Worm (Caenorhabditis elegans) whole organism, L1 larva: Measurements from ENCODE around the gene hsp-12.3.

Experiments
- C04F5.9 ChIP-seq: sonication (generic microtip); optimal IDR thresholded peaks from 2 replicates; lab custom pipeline; 2016; ENCODE audit warnings: missing genetic modification characterization, missing compliant biosample characterization
- C16A3.4 ChIP-seq: fragments of 150-350 bp; optimal IDR thresholded peaks from 2 replicates; lab custom pipeline; 2014; ENCODE audit warnings: missing biosample characterization, missing genetic modification characterization
- F16B12.6 ChIP-seq: fragments of 150-350 bp; optimal IDR thresholded peaks from 2 replicates; lab custom pipeline; 2014; ENCODE audit warnings: missing biosample characterization, missing genetic modification characterization
- aly-2 ChIP-seq: fragments of 150-350 bp; optimal IDR thresholded peaks from 2 replicates; lab custom pipeline; 2014; ENCODE audit warnings: missing biosample characterization, missing genetic modification characterization
- ama-1 ChIP-seq: fragments of 150-350 bp; optimal IDR thresholded peaks from 2 replicates; lab custom pipeline; 2014
- blmp-1 ChIP-seq: fragments of 150-350 bp; optimal IDR thresholded peaks from 2 replicates; lab custom pipeline; 2014; ENCODE audit warnings: missing biosample characterization, missing genetic modification characterization
- ceh-88 ChIP-seq: fragments of 200-800 bp; sonication (Bioruptor generic); IDR thresholded peaks from 2 replicates; pipeline ENCODE4 v1.3.6; 2022; ENCODE audit warnings: missing genetic modification characterization, missing compliant biosample characterization
- ceh-90 ChIP-seq: sonication (generic microtip); optimal IDR thresholded peaks from 2 replicates; lab custom pipeline; 2016; ENCODE audit warnings: missing genetic modification characterization, missing compliant biosample characterization
- ces-1 ChIP-seq: fragments of 150-350 bp; optimal IDR thresholded peaks from 2 replicates; lab custom pipeline; 2014; ENCODE audit warnings: missing biosample characterization, missing genetic modification reagents, missing genetic modification characterization
- dpl-1 ChIP-seq, 3 experiments: fragments of 150-350 bp in 2 of 3; sonication (generic microtip) in 1 of 3; optimal IDR thresholded peaks; 2 replicates each; lab custom pipeline; 2014 to 2017; ENCODE audit warnings: missing biosample characterization in 3 of 3, missing genetic modification characterization in 3 of 3, missing genetic modification reagents in 3 of 3
- dsc-1 ChIP-seq: sonication (generic microtip); optimal IDR thresholded peaks from 2 replicates; lab custom pipeline; 2016; ENCODE audit warnings: mild to moderate bottlenecking, missing genetic modification characterization, missing compliant biosample characterization
- efl-3 ChIP-seq: fragments of 200-800 bp; sonication (Bioruptor generic); optimal IDR thresholded peaks from 2 replicates; lab custom pipeline; 2018; ENCODE audit warnings: mild to moderate bottlenecking, missing genetic modification characterization, missing compliant biosample characterization
- egl-13 ChIP-seq: sonication (generic microtip); optimal IDR thresholded peaks from 2 replicates; lab custom pipeline; 2016; ENCODE audit warnings: missing genotype, missing genetic modification reagents, missing genetic modification characterization, missing compliant biosample characterization
- egl-27 ChIP-seq, 2 experiments: fragments of 150-350 bp in 1 of 2; sonication (generic microtip); optimal IDR thresholded peaks; 3 replicates each; lab custom pipeline; 2017 to 2018; ENCODE audit warnings: missing biosample characterization in 2 of 2, missing genetic modification characterization in 2 of 2, missing genetic modification reagents in 2 of 2
- elt-2 ChIP-seq: sonication (generic microtip); optimal IDR thresholded peaks from 2 replicates; lab custom pipeline; 2016; ENCODE audit warnings: missing genetic modification characterization, mild to moderate bottlenecking, inconsistent platforms, missing compliant biosample characterization, missing genetic modification reagents
- elt-3 ChIP-seq, 6 experiments: fragments of 150-350 bp in 1 of 6; sonication (generic microtip); optimal IDR thresholded peaks; 2 replicates each; lab custom pipeline; 2017 to 2018; ENCODE audit warnings: missing biosample characterization in 6 of 6, missing genetic modification characterization in 6 of 6, inconsistent platforms in 1 of 6
- ets-5 ChIP-seq: fragments of 200-800 bp; sonication (Bioruptor generic); IDR thresholded peaks from 2 replicates; pipeline ENCODE4 v1.3.6; 2022; ENCODE audit warnings: missing genetic modification characterization, missing compliant biosample characterization
- fkh-10 ChIP-seq: sonication (generic microtip); optimal IDR thresholded peaks from 2 replicates; lab custom pipeline; 2017; ENCODE audit warnings: missing biosample characterization, missing genetic modification reagents, missing genetic modification characterization
- fos-1 ChIP-seq: fragments of 150-350 bp; optimal IDR thresholded peaks from 2 replicates; lab custom pipeline; 2014; ENCODE audit warnings: missing biosample characterization, missing genetic modification characterization
- grh-1 ChIP-seq: fragments of 200-800 bp; sonication (Bioruptor generic); IDR thresholded peaks from 2 replicates; pipeline ENCODE4 v1.3.6; 2022; ENCODE audit warnings: missing genetic modification reagents, missing genetic modification characterization, missing compliant biosample characterization
- hlh-4 ChIP-seq: sonication (generic microtip); optimal IDR thresholded peaks from 2 replicates; lab custom pipeline; 2016; ENCODE audit warnings: mild to moderate bottlenecking, missing genetic modification characterization, missing compliant biosample characterization
- hpl-2 ChIP-seq: fragments of 150-350 bp; optimal IDR thresholded peaks from 2 replicates; lab custom pipeline; 2014; ENCODE audit warnings: missing biosample characterization, missing genetic modification reagents, missing genetic modification characterization
- isw-1 ChIP-seq: fragments of 200-800 bp; sonication (Bioruptor generic); IDR thresholded peaks from 2 replicates; pipeline ENCODE4 v1.3.6; 2022; ENCODE audit warnings: missing genetic modification characterization, missing compliant biosample characterization
- jun-1 ChIP-seq: fragments of 150-350 bp; optimal IDR thresholded peaks from 2 replicates; lab custom pipeline; 2014; ENCODE audit warnings: missing biosample characterization, missing genetic modification reagents, missing genetic modification characterization
- lin-13 ChIP-seq: fragments of 150-350 bp; optimal IDR thresholded peaks from 2 replicates; lab custom pipeline; 2014; ENCODE audit warnings: missing biosample characterization, missing genetic modification reagents, missing genetic modification characterization
- lin-14 ChIP-seq: fragments of 200-800 bp; sonication (Bioruptor generic); optimal IDR thresholded peaks from 2 replicates; lab custom pipeline; 2018; ENCODE audit warnings: mild to moderate bottlenecking, missing genetic modification characterization, moderate library complexity, missing compliant biosample characterization
- lin-15B ChIP-seq: fragments of 150-350 bp; sonication (generic microtip); optimal IDR thresholded peaks from 3 replicates; lab custom pipeline; 2014; ENCODE audit warnings: missing biosample characterization, missing genetic modification characterization
- lin-35 ChIP-seq, 2 experiments: fragments of 150-350 bp; optimal IDR thresholded peaks; 2 replicates each; lab custom pipeline; 2014; ENCODE audit warnings: missing biosample characterization in 2 of 2, missing genetic modification characterization in 2 of 2, missing genetic modification reagents in 2 of 2
- lin-39 ChIP-seq: fragments of 150-350 bp; optimal IDR thresholded peaks from 2 replicates; lab custom pipeline; 2014; ENCODE audit warnings: missing biosample characterization, missing genetic modification reagents, missing genetic modification characterization
- lir-3 ChIP-seq: sonication (generic microtip); optimal IDR thresholded peaks from 2 replicates; lab custom pipeline; 2016; ENCODE audit warnings: mild to moderate bottlenecking, missing genetic modification characterization, moderate library complexity, missing compliant biosample characterization; ENCODE audit not compliant: poor library complexity
- mdl-1 ChIP-seq, 2 experiments: fragments of 150-350 bp; optimal IDR thresholded peaks; 2 replicates each; lab custom pipeline; 2014 to 2017; ENCODE audit warnings: missing biosample characterization in 2 of 2, missing genetic modification characterization in 2 of 2, inconsistent platforms in 1 of 2
- mef-2 ChIP-seq: fragments of 150-350 bp; optimal IDR thresholded peaks from 2 replicates; lab custom pipeline; 2014; ENCODE audit warnings: missing biosample characterization, missing genetic modification characterization
- nhr-11 ChIP-seq: fragments of 150-350 bp; optimal IDR thresholded peaks from 2 replicates; lab custom pipeline; 2014; ENCODE audit warnings: missing biosample characterization, missing genetic modification characterization
- nhr-28 ChIP-seq: fragments of 150-350 bp; optimal IDR thresholded peaks from 2 replicates; lab custom pipeline; 2014; ENCODE audit warnings: missing biosample characterization, missing genetic modification characterization
- nhr-47 ChIP-seq: sonication (generic microtip); optimal IDR thresholded peaks from 2 replicates; lab custom pipeline; 2016; ENCODE audit warnings: mild to moderate bottlenecking, missing genetic modification characterization, moderate library complexity, missing compliant biosample characterization
- nhr-71 ChIP-seq: sonication (generic microtip); optimal IDR thresholded peaks from 2 replicates; lab custom pipeline; 2016; ENCODE audit warnings: mild to moderate bottlenecking, missing genetic modification characterization, moderate library complexity, missing compliant biosample characterization
- nhr-77 ChIP-seq: fragments of 150-350 bp; optimal IDR thresholded peaks from 2 replicates; lab custom pipeline; 2014; ENCODE audit warnings: missing biosample characterization, missing genetic modification characterization
- nhr-85 ChIP-seq: sonication (generic microtip); peaks from one replicate; lab custom pipeline; 2016; ENCODE audit warnings: missing genetic modification characterization, inconsistent platforms, missing compliant biosample characterization
- nhr-90 ChIP-seq: sonication (generic microtip); optimal IDR thresholded peaks from 2 replicates; lab custom pipeline; 2016; ENCODE audit warnings: mild to moderate bottlenecking, missing genetic modification characterization, missing compliant biosample characterization; ENCODE audit not compliant: poor library complexity
- pag-3 ChIP-seq: sonication (generic microtip); optimal IDR thresholded peaks from 2 replicates; lab custom pipeline; 2017; ENCODE audit warnings: missing genetic modification characterization, mild to moderate bottlenecking, missing compliant biosample characterization, antibody characterized with exemption, borderline replicate concordance; ENCODE audit not compliant: insufficient read depth
- pqm-1 ChIP-seq: sonication (generic microtip); optimal IDR thresholded peaks from 3 replicates; lab custom pipeline; 2017; ENCODE audit warnings: missing biosample characterization, missing genetic modification characterization
- rnt-1 ChIP-seq: sonication (generic microtip); optimal IDR thresholded peaks from 2 replicates; lab custom pipeline; 2016; ENCODE audit warnings: mild to moderate bottlenecking, missing genetic modification characterization, moderate library complexity, missing compliant biosample characterization
- skn-1 ChIP-seq: fragments of 150-350 bp; optimal IDR thresholded peaks from 2 replicates; lab custom pipeline; 2014; ENCODE audit warnings: missing biosample characterization, missing genetic modification characterization
- snpc-4 ChIP-seq: fragments of 150-350 bp; optimal IDR thresholded peaks from 2 replicates; lab custom pipeline; 2014; ENCODE audit warnings: missing biosample characterization, missing genetic modification characterization
- snu-23 ChIP-seq: sonication (generic microtip); optimal IDR thresholded peaks from 2 replicates; lab custom pipeline; 2016; ENCODE audit warnings: missing genetic modification characterization, missing compliant biosample characterization
- sox-4 ChIP-seq: sonication (generic microtip); optimal IDR thresholded peaks from 2 replicates; lab custom pipeline; 2016; ENCODE audit warnings: missing genetic modification characterization, missing compliant biosample characterization
- sptf-1 ChIP-seq: fragments of 150-350 bp; optimal IDR thresholded peaks from 2 replicates; lab custom pipeline; 2014; ENCODE audit warnings: missing biosample characterization, missing genetic modification characterization
- sup-37 ChIP-seq: fragments of 200-800 bp; sonication (Bioruptor generic); optimal IDR thresholded peaks from 2 replicates; lab custom pipeline; 2018; ENCODE audit warnings: mild to moderate bottlenecking, missing genetic modification characterization, missing compliant biosample characterization
- tlp-1 ChIP-seq: fragments of 150-350 bp; optimal IDR thresholded peaks from 2 replicates; lab custom pipeline; 2014; ENCODE audit warnings: missing biosample characterization, missing genetic modification characterization
- unc-130 ChIP-seq: fragments of 150-350 bp; optimal IDR thresholded peaks from 2 replicates; lab custom pipeline; 2017; ENCODE audit warnings: missing biosample characterization, missing genetic modification characterization, inconsistent platforms
- unc-98 ChIP-seq: fragments of 200-800 bp; sonication (Bioruptor generic); IDR thresholded peaks from 2 replicates; pipeline ENCODE4 v1.3.6; 2022; ENCODE audit warnings: missing genetic modification characterization, missing compliant biosample characterization
- vab-15 ChIP-seq: sonication (generic microtip); optimal IDR thresholded peaks from 2 replicates; lab custom pipeline; 2017; ENCODE audit warnings: missing genotype, mild to moderate bottlenecking, missing genetic modification characterization, missing compliant biosample characterization
- zag-1 ChIP-seq: fragments of 150-350 bp; optimal IDR thresholded peaks from 2 replicates; lab custom pipeline; 2014; ENCODE audit warnings: missing biosample characterization, missing genetic modification characterization
- ztf-11 ChIP-seq, 2 experiments: sonication (generic microtip); optimal IDR thresholded peaks; 2 replicates each; lab custom pipeline; 2016 to 2017; ENCODE audit warnings: missing genetic modification characterization in 2 of 2, missing biosample characterization in 1 of 2, missing compliant biosample characterization in 1 of 2

hsp-12.3 gene

ce11 chrIV:9464345-9464783, 19.1 kb upstream of the hsp-12.3 start (continued):
- TF ChIP-seq zag-1 (tag; lab: Kevin White, UChicago) (no peak), nhr-11 (tag; lab: Kevin White, UChicago) (no peak), snpc-4 (peak; percentile 90), skn-1 (no peak), tlp-1 (no peak), lin-14 (GFP tag; lab: Kevin White, UChicago) (peak; percentile 20), lir-3 (no peak), C16A3.4 (tag; lab: Kevin White, UChicago) (no peak), C04F5.9 (tag; lab: Kevin White, UChicago) (no peak), lin-13 (GFP tag; lab: Kevin White, UChicago) (no peak), sup-37 (GFP tag; lab: Kevin White, UChicago) (no peak), blmp-1 (tag; lab: Kevin White, UChicago) (no peak), nhr-90 (tag; lab: Kevin White, UChicago) (no peak), jun-1 (no peak), efl-3 (GFP tag; lab: Kevin White, UChicago) (no peak), aly-2 (no peak), nhr-71 (tag; lab: Kevin White, UChicago) (peak; percentile 47), egl-13 (tag; lab: Kevin White, UChicago) (no peak), ceh-90 (tag; lab: Kevin White, UChicago) (no peak), isw-1 (GFP tag; lab: Robert Waterston, UW) (no peak), dsc-1 (tag; lab: Kevin White, UChicago) (peak; percentile 21), ama-1 (peak; percentile 5), fos-1 (no peak), lin-35 (GFP tag; optimal IDR thresholded peaks at IDR 0.05; lab: Kevin White, UChicago) (no peak), F16B12.6 (tag; lab: Kevin White, UChicago) (no peak), mef-2 (tag; lab: Kevin White, UChicago) (no peak), sox-4 (no peak), nhr-85 (tag; lab: Kevin White, UChicago) (peak; percentile 71), ceh-88 (GFP tag; lab: Robert Waterston, UW) (no peak), dpl-1 (GFP tag; optimal IDR thresholded peaks at IDR 0.05; lab: Kevin White, UChicago) (no peak), hpl-2 (no peak), nhr-77 (tag; lab: Kevin White, UChicago) (no peak), unc-98 (GFP tag; lab: Robert Waterston, UW) (no peak), ets-5 (GFP tag; lab: Robert Waterston, UW) (no peak), fkh-10 (GFP tag; lab: Kevin White, UChicago) (no peak), mdl-1 (tag; optimal IDR thresholded peaks at IDR 0.05; lab: Kevin White, UChicago) (no peak), vab-15 (no peak), nhr-47 (peak; percentile 9), snu-23 (GFP tag; lab: Kevin White, UChicago) (no peak), ztf-11 (tag; optimal IDR thresholded peaks at IDR 0.05; lab: Kevin White, UChicago) (no peak), unc-130 (tag; lab: Kevin White, UChicago) (no peak), elt-2 (tag; lab: Kevin White, UChicago) (no peak), ces-1 (GFP tag; lab: Kevin White, UChicago) (no peak), egl-27 (tag; optimal IDR thresholded peaks at IDR 0.05; lab: Kevin White, UChicago) (no peak), pag-3 (no peak), elt-3 (tag; optimal IDR thresholded peaks at IDR 0.05; lab: Kevin White, UChicago) (no peak), hlh-4 (tag; lab: Kevin White, UChicago) (no peak), rnt-1 (tag; lab: Kevin White, UChicago) (no peak), lin-39 (tag; lab: Kevin White, UChicago) (peak; percentile 17), nhr-28 (tag; lab: Kevin White, UChicago) (no peak), lin-15B (tag; lab: Kevin White, UChicago) (no peak), pqm-1 (tag; lab: Kevin White, UChicago) (no peak), grh-1 (no peak), sptf-1 (tag; lab: Kevin White, UChicago) (no peak)
